Fruit fly (Drosophila melanogaster) whole organism, wandering third instar larva: ENCODE measurements around the gene CG15773.

Experiments used
- Abd-B ChIP-seq: fragments of >200 bp; optimal IDR thresholded peaks from 2 replicates; lab custom pipeline; 2017; ENCODE audit warnings: missing biosample characterization, missing genetic modification characterization
- CG32264 ChIP-seq: fragments of 200-800 bp; sonication (Bioruptor generic); optimal IDR thresholded peaks from 2 replicates; lab custom pipeline; 2016; ENCODE audit warnings: missing biosample characterization, missing genetic modification characterization
- Dfd ChIP-seq: fragments of >200 bp; optimal IDR thresholded peaks from 2 replicates; lab custom pipeline; 2017; ENCODE audit warnings: missing biosample characterization, missing genetic modification characterization
- Hr83 ChIP-seq: fragments of 200-300 bp; sonication (Bioruptor generic); optimal IDR thresholded peaks from 2 replicates; lab custom pipeline; 2016; ENCODE audit warnings: missing biosample characterization, mild to moderate bottlenecking, missing genetic modification characterization, moderate library complexity; ENCODE audit not compliant: poor library complexity, severe bottlenecking
- Jra ChIP-seq: sonication (Bioruptor generic); optimal IDR thresholded peaks from 2 replicates; lab custom pipeline; 2016; ENCODE audit warnings: missing biosample characterization, missing genetic modification characterization
- Myc ChIP-seq: fragments of >200 bp; optimal IDR thresholded peaks from 2 replicates; lab custom pipeline; 2017
- OdsH ChIP-seq: fragments of 200-800 bp; sonication (Bioruptor generic); optimal IDR thresholded peaks from 2 replicates; lab custom pipeline; 2016; ENCODE audit warnings: missing biosample characterization, mild to moderate bottlenecking, missing genetic modification characterization
- br ChIP-seq: fragments of 200-800 bp; sonication (Bioruptor generic); optimal IDR thresholded peaks from 2 replicates; lab custom pipeline; 2016; ENCODE audit warnings: missing biosample characterization, missing genetic modification characterization
- dl ChIP-seq, 2 experiments: fragments of 175-275, 200-275 bp in 1 of 2; fragments of 200-275 bp in 1 of 2; sonication (Bioruptor generic); optimal IDR thresholded peaks; lab custom pipeline; 2018; ENCODE audit warnings: mild to moderate bottlenecking in 2 of 2, missing biosample characterization in 2 of 2, missing genetic modification characterization in 2 of 2, moderate library complexity in 2 of 2; ENCODE audit not compliant: partially characterized antibody in 2 of 2, insufficient read depth in 1 of 2
- lola ChIP-seq: fragments of >200 bp; optimal IDR thresholded peaks from 2 replicates; lab custom pipeline; 2017; ENCODE audit warnings: missing biosample characterization, missing genetic modification characterization
- pan ChIP-seq: fragments of >200 bp; optimal IDR thresholded peaks from 2 replicates; lab custom pipeline; 2017
- psq ChIP-seq: fragments of 200-800 bp; sonication (Bioruptor generic); optimal IDR thresholded peaks from 3 replicates; lab custom pipeline; 2017; ENCODE audit warnings: missing biosample characterization, mild to moderate bottlenecking, missing genetic modification characterization, moderate library complexity
- tai ChIP-seq: sonication (Bioruptor generic); optimal IDR thresholded peaks from 2 replicates; lab custom pipeline; 2016; ENCODE audit warnings: missing biosample characterization, missing genetic modification characterization

DNA sequence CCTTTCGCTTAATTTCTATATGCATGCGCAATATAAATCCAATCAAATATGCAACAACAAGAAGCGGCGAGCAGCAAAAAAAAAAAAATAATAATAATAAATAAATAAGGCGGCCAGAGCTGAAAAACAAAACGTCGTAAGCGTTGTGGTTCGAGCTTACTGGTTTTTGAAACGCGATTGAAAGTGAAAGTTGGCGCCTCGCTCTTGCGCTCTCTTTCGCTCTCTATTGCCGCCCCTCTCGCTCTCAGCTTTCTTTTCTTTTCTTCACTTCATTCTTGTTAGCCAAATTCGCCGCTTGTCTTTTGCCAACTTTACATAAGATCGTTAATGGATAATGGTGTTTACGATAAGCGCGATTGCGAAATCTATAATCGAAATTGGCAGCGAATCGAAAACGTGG lies 39.9 kb downstream of the CG15773 start:
- TF ChIP-seq dl (GFP tag; optimal IDR thresholded peaks at IDR 0.05; lab: Kevin White, UChicago; ENCODE audit: insufficient read depth in 1 of 2, partially characterized antibody in 2 of 2) (no peak), lola (GFP tag; lab: Kevin White, UChicago) (no peak), Abd-B (GFP tag; lab: Kevin White, UChicago) (no peak), Dfd (GFP tag; lab: Kevin White, UChicago) (no peak), pan (lab: Kevin White, UChicago) (no peak), Jra (no peak), Hr83 (GFP tag; lab: Kevin White, UChicago) (no peak), CG32264 (GFP tag; lab: Kevin White, UChicago) (no peak), br (GFP tag; lab: Kevin White, UChicago) (no peak), OdsH (no peak), tai (no peak), Myc (no peak), psq (GFP tag; lab: Kevin White, UChicago) (no peak)
